Fruit fly (Drosophila melanogaster): ENCODE measurements around the gene pns.

pns gene

dm6 chr3L:1587140-1587849, 50.4 kb downstream of the pns start (continued):
- TF ChIP-seq D (optimal IDR thresholded peaks at IDR 0.05) (peak; percentile 15), D (GFP tag; optimal IDR thresholded peaks at IDR 0.05) (peak; percentile 64), Eip74EF (GFP tag; optimal IDR thresholded peaks at IDR 0.05) (peak in 1 of 2 experiments; percentile 35), sug (tag; optimal IDR thresholded peaks at IDR 0.05) (peak; percentile 62), Dbx (GFP tag; IDR thresholded peaks at IDR 0.05) (peak; percentile 82), MTF-1 (GFP tag; optimal IDR thresholded peaks at IDR 0.05; ENCODE audit: borderline replicate concordance) (peak; percentile 67), CG3163 (GFP tag; optimal IDR thresholded peaks at IDR 0.05) (peak; percentile 51), CG8359 (GFP tag; optimal IDR thresholded peaks at IDR 0.05; ENCODE audit: borderline replicate concordance) (peak; percentile 46), CG18262 (tag; optimal IDR thresholded peaks at IDR 0.05) (peak; percentile 66), amos (GFP tag; IDR thresholded peaks at IDR 0.05; ENCODE audit: partially characterized antibody) (no peak), Jarid2 (GFP tag; optimal IDR thresholded peaks at IDR 0.05) (peak; percentile 38), ara (GFP tag; IDR thresholded peaks at IDR 0.05) (peak; percentile 76), CG32767 (GFP tag; IDR thresholded peaks at IDR 0.05) (peak; percentile 75), twi (tag; optimal IDR thresholded peaks at IDR 0.05) (peak; percentile 58), lola (GFP tag; optimal IDR thresholded peaks at IDR 0.05) (peak in 1 of 3 experiments; percentile 9), oc (tag; optimal IDR thresholded peaks at IDR 0.05) (peak; percentile 28), gem (tag; optimal IDR thresholded peaks at IDR 0.05) (peak; percentile 82), tx (GFP tag; optimal IDR thresholded peaks at IDR 0.05) (peak; percentile 77), CG2116 (GFP tag; optimal IDR thresholded peaks at IDR 0.05) (peak; percentile 9), ash1 (GFP tag; optimal IDR thresholded peaks at IDR 0.05) (peak; percentile 31), Stat92E (GFP tag; optimal IDR thresholded peaks at IDR 0.05) (no peak), CG2202 (tag; optimal IDR thresholded peaks at IDR 0.05) (no peak), Ada2b (GFP tag; IDR thresholded peaks at IDR 0.05) (peak; percentile 93), CG4424 (GFP tag; optimal IDR thresholded peaks at IDR 0.05) (peak; percentile 80), rib (GFP tag; IDR thresholded peaks at IDR 0.05) (peak; percentile 82; the same call in 1 of the 2 replicates), sim (GFP tag; IDR thresholded peaks at IDR 0.05) (peak; percentile 79; the same call in 1 of the 2 replicates), C15 (GFP tag; IDR thresholded peaks at IDR 0.05) (peak; percentile 56; the same call in 1 of the 3 replicates), CG1647 (GFP tag; optimal IDR thresholded peaks at IDR 0.05) (peak; percentile 73), CG17829 (tag; optimal IDR thresholded peaks at IDR 0.05) (peak; percentile 67), cg (GFP tag; optimal IDR thresholded peaks at IDR 0.05) (no peak), CG42726 (GFP tag; IDR thresholded peaks at IDR 0.05; ENCODE audit: partially characterized antibody) (no peak), Nf-YB (GFP tag; optimal IDR thresholded peaks at IDR 0.05) (peak; percentile 17), CG7271 (tag; optimal IDR thresholded peaks at IDR 0.05) (no peak), tio (GFP tag; optimal IDR thresholded peaks at IDR 0.05) (peak; percentile 51), Ptx1 (GFP tag; IDR thresholded peaks at IDR 0.05) (peak; percentile 92), Sox102F (GFP tag; optimal IDR thresholded peaks at IDR 0.05) (peak; percentile 77), p53 (GFP tag; optimal IDR thresholded peaks at IDR 0.05) (no peak), CG15479 (GFP tag; optimal IDR thresholded peaks at IDR 0.05) (no peak), Meics (GFP tag; optimal IDR thresholded peaks at IDR 0.05) (peak; percentile 83), pzg (GFP tag; optimal IDR thresholded peaks at IDR 0.05) (peak; percentile 2), Gug (GFP tag; IDR thresholded peaks at IDR 0.05) (peak; percentile 87), B-H1 (GFP tag; IDR thresholded peaks at IDR 0.05) (peak; percentile 80), Sry-β (GFP tag; optimal IDR thresholded peaks at IDR 0.05) (no peak), pita (GFP tag; optimal IDR thresholded peaks at IDR 0.05) (no peak), Nf-YA (GFP tag; IDR thresholded peaks at IDR 0.05) (peak; percentile 73), croc (GFP tag; conservative IDR thresholded peaks at IDR 0.05) (peak; percentile 58; the same call in 2 of the 3 replicates), CG9727 (GFP tag; optimal IDR thresholded peaks at IDR 0.05) (peak; percentile 69), CG11247 (GFP tag; IDR thresholded peaks at IDR 0.05) (peak; percentile 84)

Data from whole organism, embryonic.